Fruit fly (Drosophila melanogaster) whole organism: ENCODE data around the gene Cpr78Cb.

Source experiments
- Dll ChIP-seq: fragments of >200 bp; optimal IDR thresholded peaks from 2 replicates; lab custom pipeline; 2017
- EcR ChIP-seq, 2 experiments: fragments of >200 bp; optimal IDR thresholded peaks; 2 replicates each; lab custom pipeline; 2017; ENCODE audit warnings: missing biosample characterization in 2 of 2, missing genetic modification characterization in 2 of 2, missing genetic modification reagents in 2 of 2

DNA sequence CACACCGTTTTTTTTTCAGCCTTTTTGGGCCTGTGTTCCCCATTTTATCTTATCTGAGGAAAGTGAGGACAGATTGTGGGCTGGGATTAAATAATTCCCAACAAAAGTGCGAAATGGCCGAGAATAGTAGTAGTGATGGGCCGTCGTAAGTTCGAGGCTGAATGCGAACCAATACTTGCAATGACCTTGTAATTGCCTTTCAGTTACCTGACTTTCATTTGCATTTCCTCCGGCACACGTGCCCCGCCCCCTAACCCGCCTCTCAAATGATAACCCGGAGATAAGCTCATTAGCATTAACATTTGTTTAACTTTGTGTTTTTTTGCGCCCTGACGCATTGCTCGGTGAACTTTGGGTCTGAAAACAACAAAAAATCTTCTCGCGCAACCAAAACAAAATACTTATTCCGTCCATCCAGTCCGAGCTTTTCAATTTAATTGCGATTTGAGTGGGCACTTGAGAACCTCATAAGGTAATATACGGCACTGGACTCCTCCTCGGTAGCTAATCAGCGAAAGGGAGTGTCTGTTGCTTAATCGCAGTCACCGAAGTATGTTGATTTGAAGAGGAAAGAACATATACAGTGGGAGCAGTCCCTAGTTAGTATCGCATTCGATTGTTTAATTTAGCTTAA lies 16.3 kb upstream of the Cpr78Cb start:
- TF ChIP-seq EcR (GFP tag; optimal IDR thresholded peaks at IDR 0.05; lab: Kevin White, UChicago) (no peak), Dll (lab: Kevin White, UChicago) (no peak)
